Fruit fly (Drosophila melanogaster) whole organism, pupa: ENCODE results near the gene CG32832.

ENCODE experiments used
- CG10348 ChIP-seq: fragments of 200-800 bp; sonication (Bioruptor generic); IDR thresholded peaks from 2 replicates; pipeline ENCODE4 v1.3.6; 2022; ENCODE audit warnings: missing biosample characterization, missing genetic modification characterization
- CG8159 ChIP-seq: fragments of 200-800 bp; sonication (Bioruptor generic); optimal IDR thresholded peaks from 3 replicates; lab custom pipeline; 2018; ENCODE audit warnings: missing biosample characterization, mild to moderate bottlenecking, missing genetic modification characterization, moderate library complexity
- CG9948 ChIP-seq: fragments of 200-800 bp; sonication (Bioruptor generic); optimal IDR thresholded peaks from 2 replicates; lab custom pipeline; 2018; ENCODE audit warnings: missing biosample characterization, mild to moderate bottlenecking, missing genetic modification characterization, moderate library complexity
- EcR ChIP-seq: fragments of 200-800 bp; sonication (Bioruptor generic); optimal IDR thresholded peaks from 3 replicates; lab custom pipeline; 2019; ENCODE audit warnings: missing biosample characterization, missing genetic modification characterization, mild to moderate bottlenecking, moderate library complexity, missing genetic modification reagents
- Pif1A ChIP-seq: fragments of 200-800 bp; sonication (Bioruptor generic); optimal IDR thresholded peaks from 3 replicates; lab custom pipeline; 2016; ENCODE audit warnings: missing biosample characterization, missing genetic modification characterization

- TF ChIP-seq Pif1A (GFP tag; lab: Kevin White, UChicago) (no peak), EcR (GFP tag; lab: Kevin White, UChicago) (no peak), CG10348 (GFP tag; lab: Robert Waterston, UW) (no peak), CG9948 (tag; lab: Kevin White, UChicago) (no peak), CG8159 (tag; lab: Kevin White, UChicago) (no peak)
These were observed 39.4 kb downstream of the CG32832 start for dm6 chr2L:16839665-16840064.
